Worm (Caenorhabditis elegans) whole organism, L4/young adult: ENCODE measurements around the gene F53F1.2.
"Not testable (repeated sequence)": the region's sequence is repeated elsewhere in the genome, so short reads cannot be mapped to it uniquely, and the experiment has no call there.

Experiments
- W03F9.2 ChIP-seq: fragments of 150-350 bp; optimal IDR thresholded peaks from 2 replicates; lab custom pipeline; 2014; ENCODE audit warnings: missing biosample characterization, missing genetic modification characterization
- dao-5 ChIP-seq: sonication (generic microtip); optimal IDR thresholded peaks from 2 replicates; lab custom pipeline; 2016; ENCODE audit warnings: missing genotype, missing genetic modification characterization, moderate library complexity, missing compliant biosample characterization
- him-1 ChIP-seq: sonication (generic microtip); optimal IDR thresholded peaks from 2 replicates; lab custom pipeline; 2016; ENCODE audit warnings: missing genotype, missing genetic modification reagents, missing genetic modification characterization, missing compliant biosample characterization

The F53F1.2 gene

ce11 chrV:13423608-13424007 lies 17.0 kb downstream of the F53F1.2 start, which contains the start of gene srv-10:
Gene srv-10, plus strand, starts transcription at chrV:13423908.
- TF ChIP-seq dao-5 (no peak), him-1 (tag; lab: Kevin White, UChicago) (no peak), W03F9.2 (tag; lab: Kevin White, UChicago) (no peak)

- no peak for TF ChIP-seq him-1 (tag; lab: Kevin White, UChicago)
- TF ChIP-seq W03F9.2 (tag; lab: Kevin White, UChicago), result no peak
- no peak for TF ChIP-seq dao-5
These were observed 20.1 kb downstream of the F53F1.2 start, which contains the start of gene srd-18 for ce11 chrV:13426764-13427163. Gene srd-18, minus strand, starts transcription at chrV:13426864.

- TF ChIP-seq him-1 (tag; lab: Kevin White, UChicago), result no peak
- TF ChIP-seq W03F9.2 (tag; lab: Kevin White, UChicago), result no peak
- no peak for TF ChIP-seq dao-5
These were observed 20.8 kb downstream of the F53F1.2 start for ce11 chrV:13427378-13427777.

- no peak for TF ChIP-seq him-1 (tag; lab: Kevin White, UChicago)
- no peak for TF ChIP-seq W03F9.2 (tag; lab: Kevin White, UChicago)
- TF ChIP-seq dao-5, result no peak
These were observed 22.0 kb downstream of the F53F1.2 start, which contains the start of gene srd-19 for ce11 chrV:13428660-13429059. Gene srd-19, minus strand, starts transcription at chrV:13428760.

- TF ChIP-seq W03F9.2 (tag; lab: Kevin White, UChicago) (no peak), dao-5 (no peak), him-1 (tag; lab: Kevin White, UChicago) (no peak)
These were observed 25.7 kb downstream of the F53F1.2 start, which contains the start of gene srd-17 for ce11 chrV:13432364-13432763. Gene srd-17, minus strand, starts transcription at chrV:13432714.

- TF ChIP-seq him-1 (tag; lab: Kevin White, UChicago), result no peak
- TF ChIP-seq dao-5, result no peak
- no peak for TF ChIP-seq W03F9.2 (tag; lab: Kevin White, UChicago)
These were observed 31.0 kb downstream of the F53F1.2 start, which contains the start of gene mes-4 for ce11 chrV:13437473-13438074. Gene mes-4, minus strand, starts transcription at chrV:13437545.

ce11 chrV:13441661-13442060 lies 35.0 kb downstream of the F53F1.2 start, which contains the start of gene col-162:
Gene col-162, plus strand, starts transcription at chrV:13441961.
- TF ChIP-seq him-1 (tag; lab: Kevin White, UChicago) (no peak), W03F9.2 (tag; lab: Kevin White, UChicago) (no peak), dao-5 (no peak)

- TF ChIP-seq him-1 (tag; lab: Kevin White, UChicago) (no peak), W03F9.2 (tag; lab: Kevin White, UChicago) (no peak), dao-5 (no peak)
These were observed 36.2 kb downstream of the F53F1.2 start for ce11 chrV:13442819-13443218.

DNA sequence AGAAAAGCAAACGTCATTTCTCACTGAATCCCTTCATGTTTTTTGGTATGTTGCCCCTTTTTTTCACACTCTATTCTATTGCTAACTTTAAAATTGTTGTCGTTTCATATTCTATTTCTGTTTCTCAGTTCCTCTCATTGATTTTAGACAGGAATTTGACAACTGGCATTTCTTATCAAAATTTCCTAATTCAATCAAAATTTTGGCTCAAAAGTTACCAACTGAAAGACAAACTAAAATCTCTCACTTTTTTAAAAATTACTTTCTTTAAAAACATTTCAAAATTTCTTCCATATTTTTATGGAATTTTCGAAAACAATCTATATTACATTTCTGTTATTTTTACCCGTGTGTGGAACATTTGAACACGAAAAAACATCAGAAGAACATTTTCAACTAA lies 36.9 kb downstream of the F53F1.2 start, which contains the start of gene Y2H9A.6:
Gene Y2H9A.6, plus strand, starts transcription at position 301 of the 400 bp plus-strand sequence.
- TF ChIP-seq him-1 (tag; lab: Kevin White, UChicago); dao-5; W03F9.2 (tag; lab: Kevin White, UChicago): not testable (repeated sequence)

DNA sequence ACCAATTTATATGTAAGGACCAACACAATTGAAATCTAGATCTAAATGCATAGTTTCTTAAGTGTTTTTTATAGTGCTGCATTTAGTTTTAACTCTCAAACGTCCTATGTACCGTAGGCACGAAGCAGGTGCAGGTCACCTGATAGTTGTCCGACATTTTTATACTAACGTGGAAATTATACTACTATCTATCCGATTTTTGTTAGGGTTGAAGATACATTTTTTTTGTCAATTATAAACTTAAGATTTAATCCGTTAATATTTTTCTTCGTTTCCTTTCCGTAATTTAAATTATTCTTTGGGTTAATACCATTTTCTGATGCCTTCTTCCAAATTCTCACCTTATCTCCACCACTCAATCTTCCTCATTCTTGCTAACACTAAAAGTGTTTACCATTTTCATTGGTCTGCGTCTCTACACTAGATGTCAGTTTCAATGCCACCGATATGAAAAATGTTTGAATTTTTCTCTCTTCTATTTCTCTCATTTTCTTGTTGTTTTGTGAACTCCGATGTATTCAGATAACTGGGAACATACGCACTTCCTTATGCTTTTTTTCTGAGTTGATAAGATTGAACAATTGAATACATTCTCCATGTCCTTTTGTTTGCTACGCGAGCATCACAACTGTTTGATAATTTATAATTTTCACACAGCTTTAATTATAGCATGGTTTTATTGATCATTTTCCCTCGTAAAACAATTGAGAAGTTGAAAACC lies 38.8 kb downstream of the F53F1.2 start, which contains the start of gene Y2H9A.4:
Gene Y2H9A.4, plus strand, starts transcription at position 671 of the 721 bp plus-strand sequence.
- TF ChIP-seq W03F9.2 (tag; lab: Kevin White, UChicago) (no peak), him-1 (tag; lab: Kevin White, UChicago) (no peak), dao-5 (no peak)

DNA sequence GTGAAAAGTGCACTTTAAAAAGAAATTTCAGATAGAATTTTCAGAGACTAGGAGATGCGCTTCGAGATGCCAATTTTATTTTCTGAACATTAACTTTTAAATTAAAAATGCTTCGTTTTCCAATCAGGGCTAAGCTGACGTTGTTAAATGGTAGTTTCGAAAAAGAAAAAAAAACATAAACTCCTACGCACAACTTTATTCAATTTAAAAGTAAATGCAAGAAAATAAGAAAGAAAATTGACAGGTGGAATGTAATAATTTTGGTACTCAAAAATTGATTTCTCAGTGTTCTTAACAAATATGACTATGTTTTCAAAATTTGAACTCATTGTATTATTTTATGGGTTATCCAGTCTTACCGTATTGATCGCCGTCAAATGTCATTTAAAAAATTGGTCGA lies 46.7 kb downstream of the F53F1.2 start, which contains the start of gene lurp-2:
Gene lurp-2, plus strand, starts transcription at position 301 of the 400 bp plus-strand sequence.
- TF ChIP-seq him-1 (tag; lab: Kevin White, UChicago), result no peak
- TF ChIP-seq dao-5, result no peak
- TF ChIP-seq W03F9.2 (tag; lab: Kevin White, UChicago), result no peak

DNA sequence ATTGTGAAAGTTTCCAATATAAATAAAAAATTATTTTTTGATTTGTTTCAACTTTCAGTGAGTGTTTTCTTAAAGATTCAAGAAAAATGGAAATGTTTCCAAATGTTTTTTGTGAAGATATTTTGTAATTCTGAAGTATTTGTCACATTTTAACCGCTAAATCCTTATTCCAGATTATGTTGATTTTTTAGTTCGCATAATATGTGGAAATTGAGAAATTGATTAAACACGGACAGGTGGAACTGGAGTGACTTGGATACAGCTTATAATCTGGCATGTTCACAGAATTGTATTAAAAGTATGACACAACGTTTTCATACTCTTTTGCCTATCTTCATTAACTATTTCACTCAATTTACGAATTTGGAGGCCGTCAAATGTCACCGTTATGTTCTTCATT lies 48.8 kb downstream of the F53F1.2 start, which contains the start of gene lurp-3:
Gene lurp-3, plus strand, starts transcription at position 301 of the 400 bp plus-strand sequence.
- TF ChIP-seq W03F9.2 (tag; lab: Kevin White, UChicago) (no peak), dao-5 (no peak), him-1 (tag; lab: Kevin White, UChicago) (no peak)

- TF ChIP-seq W03F9.2 (tag; lab: Kevin White, UChicago) (no peak), dao-5 (no peak), him-1 (tag; lab: Kevin White, UChicago) (no peak)
These were observed 51.2 kb downstream of the F53F1.2 start, which contains the start of gene F25H9.2 for ce11 chrV:13457858-13458257. Gene F25H9.2, plus strand, starts transcription at chrV:13458083.
